Fruit fly (Drosophila melanogaster): ENCODE results near the gene CG13721.

Gene CG13721

DNA sequence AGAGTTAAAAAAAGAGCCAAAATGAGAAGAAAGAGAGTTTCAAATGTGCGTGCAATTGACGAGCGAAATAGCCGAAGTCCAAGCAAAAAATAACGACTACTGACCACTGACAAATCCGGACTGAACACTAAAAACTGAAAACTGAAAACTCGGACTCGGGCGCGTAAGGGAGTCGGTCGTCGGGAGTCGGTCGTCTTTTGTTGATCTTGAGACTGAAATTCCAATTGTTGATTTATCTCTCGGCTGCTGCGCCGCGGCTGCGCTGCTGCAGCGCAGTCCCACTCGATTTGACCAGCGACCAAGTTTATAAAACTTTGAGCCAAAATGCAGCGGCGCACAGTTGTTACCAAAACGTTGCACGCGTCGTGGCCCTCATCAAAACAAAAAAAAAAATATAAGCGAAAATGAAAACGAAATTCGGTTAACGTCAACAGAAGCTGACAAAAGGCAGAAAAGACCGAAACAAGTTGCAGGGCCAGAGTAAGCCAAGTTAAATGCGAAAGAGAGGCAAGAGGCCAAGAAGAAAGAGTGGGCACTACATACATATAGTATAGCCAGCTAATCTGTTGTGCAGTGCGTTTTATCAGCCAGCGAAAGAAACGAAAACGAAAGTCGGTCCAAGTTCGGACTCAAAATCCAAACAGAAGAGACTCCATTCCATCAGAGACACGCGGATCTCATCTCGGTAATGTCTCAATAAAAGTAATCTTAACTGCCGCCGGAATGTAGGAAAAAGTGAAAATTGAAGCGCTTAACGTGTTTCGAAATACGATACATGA is 35.5 kb upstream of the CG13721 start, which contains the start of gene CG11353:
TSS of gene CG11353 (plus strand) at position 330 of the 779 bp plus-strand sequence.
- no peak for TF ChIP-seq Sin3A (optimal IDR thresholded peaks at IDR 0.05)
- no peak for TF ChIP-seq psq (optimal IDR thresholded peaks at IDR 0.05)
- no peak for TF ChIP-seq ttk (optimal IDR thresholded peaks at IDR 0.05)
- no peak for TF ChIP-seq Myc (optimal IDR thresholded peaks at IDR 0.05)
- TF ChIP-seq insv (optimal IDR thresholded peaks at IDR 0.05), result no peak
- no peak for TF ChIP-seq h (optimal IDR thresholded peaks at IDR 0.05)

DNA sequence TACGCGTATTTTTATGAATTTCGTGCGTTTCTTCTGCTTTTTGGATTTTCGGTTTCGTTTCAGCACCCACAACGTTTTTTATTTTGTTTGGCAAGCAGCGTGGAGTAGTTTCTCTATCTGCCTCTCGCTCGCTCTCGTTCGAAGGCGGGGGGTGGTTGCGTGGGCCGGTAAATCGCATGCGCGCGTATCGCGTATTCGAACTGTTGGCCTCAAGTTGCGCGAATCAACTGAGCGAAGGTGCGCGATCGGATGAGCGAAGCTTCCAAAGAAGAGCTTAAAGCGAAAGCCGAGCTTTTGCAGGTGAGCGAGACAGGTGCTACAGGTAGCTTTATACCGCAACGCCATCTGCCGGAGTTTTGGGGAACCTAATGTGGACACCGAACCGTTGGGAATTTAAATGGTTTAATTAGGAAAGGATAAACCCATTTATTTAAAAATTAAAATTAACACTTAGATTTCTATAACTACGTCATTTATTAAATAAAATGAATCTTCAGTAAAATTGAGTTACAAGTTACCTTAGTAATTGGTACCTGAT is 34.4 kb upstream of the CG13721 start, which contains the start of gene Tie:
TSS of gene Tie (minus strand) at position 205 of the 538 bp plus-strand sequence.
- TF ChIP-seq Sin3A (optimal IDR thresholded peaks at IDR 0.05) (no peak), insv (optimal IDR thresholded peaks at IDR 0.05) (no peak), psq (optimal IDR thresholded peaks at IDR 0.05) (no peak), Myc (optimal IDR thresholded peaks at IDR 0.05) (no peak), ttk (optimal IDR thresholded peaks at IDR 0.05) (no peak), h (optimal IDR thresholded peaks at IDR 0.05) (no peak)

- TF ChIP-seq h (optimal IDR thresholded peaks at IDR 0.05), result no peak
- no peak for TF ChIP-seq psq (optimal IDR thresholded peaks at IDR 0.05)
- TF ChIP-seq ttk (optimal IDR thresholded peaks at IDR 0.05), result no peak
- no peak for TF ChIP-seq Sin3A (optimal IDR thresholded peaks at IDR 0.05)
- TF ChIP-seq insv (optimal IDR thresholded peaks at IDR 0.05), result no peak
- no peak for TF ChIP-seq Myc (optimal IDR thresholded peaks at IDR 0.05)
Observed at dm6 chr3L:4521809-4522208, 24.2 kb upstream of the CG13721 start.

dm6 chr3L:4519417-4519931 is 21.9 kb upstream of the CG13721 start:
- TF ChIP-seq insv (optimal IDR thresholded peaks at IDR 0.05) (no peak), psq (optimal IDR thresholded peaks at IDR 0.05) (no peak), Sin3A (optimal IDR thresholded peaks at IDR 0.05) (no peak)

dm6 chr3L:4516378-4516777 is 18.8 kb upstream of the CG13721 start:
- no peak for TF ChIP-seq insv (optimal IDR thresholded peaks at IDR 0.05)

dm6 chr3L:4510317-4510716 is 12.7 kb upstream of the CG13721 start:
- no peak for TF ChIP-seq h (optimal IDR thresholded peaks at IDR 0.05)
- TF ChIP-seq psq (optimal IDR thresholded peaks at IDR 0.05), result no peak

dm6 chr3L:4508926-4509457 is 11.4 kb upstream of the CG13721 start:
- TF ChIP-seq h (optimal IDR thresholded peaks at IDR 0.05) (no peak), psq (optimal IDR thresholded peaks at IDR 0.05) (no peak), insv (optimal IDR thresholded peaks at IDR 0.05) (no peak), ttk (optimal IDR thresholded peaks at IDR 0.05) (no peak), Myc (optimal IDR thresholded peaks at IDR 0.05) (no peak), Sin3A (optimal IDR thresholded peaks at IDR 0.05) (no peak)

DNA sequence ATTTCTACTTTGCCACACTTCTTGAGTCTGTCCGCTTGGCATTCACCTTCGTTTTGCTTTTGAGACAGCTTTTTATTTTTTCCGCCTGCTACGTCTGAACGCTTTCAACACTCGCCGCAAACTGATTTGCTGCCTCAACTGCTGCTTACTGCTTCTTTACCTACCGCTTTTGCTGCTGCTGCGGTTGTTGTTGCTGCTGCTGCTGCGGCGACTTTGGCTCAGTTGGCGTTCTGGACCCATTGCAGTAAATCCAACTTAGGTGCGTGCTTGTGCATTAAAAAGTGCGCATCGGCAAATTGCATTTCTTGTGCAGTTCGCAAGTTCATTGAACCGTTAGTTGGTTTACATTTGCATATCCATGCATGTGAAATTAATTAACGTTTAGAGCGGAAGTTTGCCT is 10.7 kb upstream of the CG13721 start, which contains the start of gene NT1:
TSS of gene NT1 (minus strand) at position 127 of the 400 bp plus-strand sequence.
- TF ChIP-seq Myc (optimal IDR thresholded peaks at IDR 0.05) (no peak), psq (optimal IDR thresholded peaks at IDR 0.05) (no peak), insv (optimal IDR thresholded peaks at IDR 0.05) (no peak)

dm6 chr3L:4507846-4508245 is 10.3 kb upstream of the CG13721 start:
- TF ChIP-seq insv (optimal IDR thresholded peaks at IDR 0.05) (no peak), Sin3A (optimal IDR thresholded peaks at IDR 0.05) (no peak), ttk (optimal IDR thresholded peaks at IDR 0.05) (no peak), Myc (optimal IDR thresholded peaks at IDR 0.05) (no peak), h (optimal IDR thresholded peaks at IDR 0.05) (no peak), psq (optimal IDR thresholded peaks at IDR 0.05) (no peak)

dm6 chr3L:4501406-4501805 is 3.8 kb upstream of the CG13721 start:
- TF ChIP-seq insv (optimal IDR thresholded peaks at IDR 0.05) (no peak), psq (optimal IDR thresholded peaks at IDR 0.05) (no peak), Myc (optimal IDR thresholded peaks at IDR 0.05) (no peak), ttk (optimal IDR thresholded peaks at IDR 0.05) (no peak), h (optimal IDR thresholded peaks at IDR 0.05) (no peak), Sin3A (optimal IDR thresholded peaks at IDR 0.05) (no peak)

dm6 chr3L:4500400-4500799 is 2.8 kb upstream of the CG13721 start, which contains the start of gene CG13720:
Gene CG13720 (minus strand): TSS chr3L:4500500.
- no peak for TF ChIP-seq Sin3A (optimal IDR thresholded peaks at IDR 0.05)
- TF ChIP-seq psq (optimal IDR thresholded peaks at IDR 0.05), result no peak
- no peak for TF ChIP-seq ttk (optimal IDR thresholded peaks at IDR 0.05)
- no peak for TF ChIP-seq Myc (optimal IDR thresholded peaks at IDR 0.05)
- no peak for TF ChIP-seq insv (optimal IDR thresholded peaks at IDR 0.05)

- TF ChIP-seq insv (optimal IDR thresholded peaks at IDR 0.05) (no peak), psq (optimal IDR thresholded peaks at IDR 0.05) (no peak), Sin3A (optimal IDR thresholded peaks at IDR 0.05) (no peak), h (optimal IDR thresholded peaks at IDR 0.05) (no peak), Myc (optimal IDR thresholded peaks at IDR 0.05) (no peak), ttk (optimal IDR thresholded peaks at IDR 0.05) (no peak)
Observed at dm6 chr3L:4494603-4495002, 3.0 kb downstream of the CG13721 start.

- TF ChIP-seq Myc (optimal IDR thresholded peaks at IDR 0.05), result no peak
- no peak for TF ChIP-seq insv (optimal IDR thresholded peaks at IDR 0.05)
- no peak for TF ChIP-seq Sin3A (optimal IDR thresholded peaks at IDR 0.05)
- no peak for TF ChIP-seq psq (optimal IDR thresholded peaks at IDR 0.05)
- TF ChIP-seq ttk (optimal IDR thresholded peaks at IDR 0.05), result no peak
- no peak for TF ChIP-seq h (optimal IDR thresholded peaks at IDR 0.05)
Observed at dm6 chr3L:4493609-4494008, 4.0 kb downstream of the CG13721 start.
